Worm (Caenorhabditis elegans) whole organism, L2 larva: Measurements from ENCODE around the gene M6.4.

Experiments used
- F13H6.1 ChIP-seq: sonication (generic microtip); optimal IDR thresholded peaks from 2 replicates; lab custom pipeline; 2016; ENCODE audit warnings: missing genetic modification characterization, missing compliant biosample characterization
- R02D3.7 ChIP-seq: fragments of 150-350 bp; optimal IDR thresholded peaks from 2 replicates; lab custom pipeline; 2014; ENCODE audit warnings: missing biosample characterization, missing genetic modification characterization
- aly-2 ChIP-seq: fragments of 150-350 bp; optimal IDR thresholded peaks from 2 replicates; lab custom pipeline; 2014; ENCODE audit warnings: missing biosample characterization, missing genetic modification characterization
- ama-1 ChIP-seq: fragments of 150-350 bp; optimal IDR thresholded peaks from 2 replicates; lab custom pipeline; 2018; ENCODE audit warnings: inconsistent platforms
- fos-1 ChIP-seq: fragments of 150-350 bp; optimal IDR thresholded peaks from 2 replicates; lab custom pipeline; 2014; ENCODE audit warnings: missing biosample characterization, missing genetic modification characterization
- mab-5 ChIP-seq: fragments of 150-350 bp; optimal IDR thresholded peaks from 2 replicates; lab custom pipeline; 2014; ENCODE audit warnings: missing biosample characterization, missing genetic modification characterization
- nhr-11 ChIP-seq: fragments of 150-350 bp; optimal IDR thresholded peaks from 2 replicates; lab custom pipeline; 2014; ENCODE audit warnings: missing biosample characterization, missing genetic modification characterization
- nhr-12 ChIP-seq: fragments of 150-350 bp; optimal IDR thresholded peaks from 2 replicates; lab custom pipeline; 2014; ENCODE audit warnings: missing biosample characterization, missing genetic modification characterization
- nhr-25 ChIP-seq: fragments of 150-350 bp; sonication (generic microtip); optimal IDR thresholded peaks from 3 replicates; lab custom pipeline; 2014; ENCODE audit warnings: missing biosample characterization, missing genetic modification characterization
- nhr-77 ChIP-seq: fragments of 150-350 bp; optimal IDR thresholded peaks from 2 replicates; lab custom pipeline; 2014; ENCODE audit warnings: missing biosample characterization, missing genetic modification characterization
- sem-4 ChIP-seq: fragments of 150-350 bp; optimal IDR thresholded peaks from 2 replicates; lab custom pipeline; 2014; ENCODE audit warnings: missing biosample characterization, missing genetic modification reagents, missing genetic modification characterization
- snpc-4 ChIP-seq: fragments of 150-350 bp; optimal IDR thresholded peaks from 2 replicates; lab custom pipeline; 2014; ENCODE audit warnings: missing biosample characterization, missing genetic modification characterization

DNA sequence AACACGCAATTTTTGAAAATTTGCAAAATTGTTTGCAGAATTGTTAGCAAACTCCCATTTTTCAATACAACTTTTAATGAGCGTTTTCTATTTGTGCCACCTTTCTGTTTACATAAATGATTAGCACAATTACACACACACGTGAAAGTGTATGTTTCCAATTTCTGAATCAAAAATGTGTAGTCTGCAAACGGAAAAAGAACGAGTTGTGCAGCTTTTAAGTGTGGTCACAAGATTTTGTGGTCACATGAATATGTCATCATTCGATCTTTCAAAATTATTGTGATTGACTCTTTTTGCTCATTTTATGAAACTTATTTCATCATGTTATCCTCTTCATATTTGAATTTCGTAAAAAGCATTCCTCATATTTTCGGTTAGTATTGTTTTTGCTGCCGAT, 28.3 kb upstream of the M6.4 start:
- TF ChIP-seq fos-1 (tag; lab: Kevin White, UChicago) (no peak), mab-5 (tag; lab: Kevin White, UChicago) (no peak), nhr-25 (tag; lab: Kevin White, UChicago) (no peak), aly-2 (no peak), sem-4 (tag; lab: Kevin White, UChicago) (no peak), nhr-11 (no peak), R02D3.7 (tag; lab: Kevin White, UChicago) (no peak), F13H6.1 (tag; lab: Kevin White, UChicago) (no peak), snpc-4 (tag; lab: Kevin White, UChicago) (no peak), nhr-12 (tag; lab: Kevin White, UChicago) (no peak), nhr-77 (no peak), ama-1 (no peak)
